Worm (Caenorhabditis elegans): ENCODE measurements around the gene F23H12.3.

F23H12.3 gene

ce11 chrV:12316076-12316475 lies 28.9 kb upstream of the F23H12.3 start:
- TF ChIP-seq mml-1 (tag; optimal IDR thresholded peaks at IDR 0.05), result no peak
- TF ChIP-seq ceh-16 (tag; optimal IDR thresholded peaks at IDR 0.05), result no peak
- no peak for TF ChIP-seq elt-2 (tag; optimal IDR thresholded peaks at IDR 0.05)
- TF ChIP-seq nfya-1 (tag; optimal IDR thresholded peaks at IDR 0.05; ENCODE audit: insufficient read depth), result no peak
- TF ChIP-seq ceh-28 (tag; optimal IDR thresholded peaks at IDR 0.05), result no peak
- no peak for TF ChIP-seq nhr-76 (tag; optimal IDR thresholded peaks at IDR 0.05)
- no peak for TF ChIP-seq egl-27 (tag; optimal IDR thresholded peaks at IDR 0.05)

ce11 chrV:12317080-12317479 lies 27.9 kb upstream of the F23H12.3 start, which contains the start of gene R04F11.3:
Gene R04F11.3 (minus strand): TSS chrV:12317180.
- TF ChIP-seq skn-1 (tag; optimal IDR thresholded peaks at IDR 0.05) (no peak), sea-2 (GFP tag; optimal IDR thresholded peaks at IDR 0.05) (no peak), ama-1 (optimal IDR thresholded peaks at IDR 0.05) (no peak), nhr-25 (tag; optimal IDR thresholded peaks at IDR 0.05) (no peak), ztf-11 (tag; optimal IDR thresholded peaks at IDR 0.05) (no peak), nhr-28 (tag; optimal IDR thresholded peaks at IDR 0.05) (no peak), nhr-12 (tag; optimal IDR thresholded peaks at IDR 0.05) (no peak), ceh-16 (tag; optimal IDR thresholded peaks at IDR 0.05) (no peak), fos-1 (tag; optimal IDR thresholded peaks at IDR 0.05) (no peak), nhr-77 (tag; optimal IDR thresholded peaks at IDR 0.05) (no peak), jun-1 (tag; optimal IDR thresholded peaks at IDR 0.05) (no peak), daf-12 (tag; optimal IDR thresholded peaks at IDR 0.05) (no peak), nhr-76 (tag; optimal IDR thresholded peaks at IDR 0.05) (no peak), lsy-12 (tag; optimal IDR thresholded peaks at IDR 0.05) (no peak), unc-39 (tag; optimal IDR thresholded peaks at IDR 0.05) (no peak), lin-15B (tag; optimal IDR thresholded peaks at IDR 0.05) (no peak), eor-1 (tag; optimal IDR thresholded peaks at IDR 0.05) (no peak)

DNA sequence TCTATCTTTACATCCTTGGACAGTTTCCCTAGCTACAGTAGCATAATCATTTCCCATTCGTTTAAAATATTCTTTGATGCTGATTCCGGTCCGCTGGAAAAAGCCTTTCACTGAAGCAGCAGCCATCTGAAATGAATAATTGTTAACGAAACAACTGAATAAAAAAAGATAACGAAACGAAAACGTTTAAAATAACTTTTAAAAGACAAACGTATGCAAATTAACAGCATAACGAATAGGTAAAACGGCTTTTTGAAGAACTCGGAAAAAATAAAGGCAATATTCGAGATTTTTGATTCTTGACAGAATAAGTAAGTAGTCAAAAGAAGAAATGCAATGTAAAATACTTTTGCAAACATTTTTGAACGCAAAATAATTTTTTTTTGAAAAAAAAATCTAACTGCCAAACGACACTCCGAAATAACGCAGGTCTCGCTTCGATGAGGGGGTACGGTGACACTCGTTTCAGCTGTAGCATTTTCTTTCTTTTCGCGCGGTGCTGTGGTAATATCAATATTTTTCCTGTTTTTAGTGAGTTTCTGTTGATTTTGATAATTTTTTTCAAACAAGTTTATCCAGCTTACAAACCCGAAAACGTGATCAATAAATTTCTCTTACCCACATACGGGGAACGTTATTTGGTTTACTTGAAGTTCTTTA lies 26.9 kb upstream of the F23H12.3 start, which contains the start of the genes R04F11.5 and R04F11.2:
Gene R04F11.5, minus strand, starts transcription at position 126 of the 660 bp plus-strand sequence.
Gene R04F11.2, plus strand, starts transcription at position 488 of the 660 bp plus-strand sequence.
- TF ChIP-seq sea-2 (GFP tag; optimal IDR thresholded peaks at IDR 0.05) (no peak), nhr-237 (tag; optimal IDR thresholded peaks at IDR 0.05) (no peak), unc-39 (tag; optimal IDR thresholded peaks at IDR 0.05) (no peak), ztf-11 (tag; optimal IDR thresholded peaks at IDR 0.05) (no peak), fkh-2 (tag; optimal IDR thresholded peaks at IDR 0.05) (no peak), daf-12 (tag; optimal IDR thresholded peaks at IDR 0.05) (no peak), ceh-82 (tag; optimal IDR thresholded peaks at IDR 0.05) (no peak), ceh-16 (tag; optimal IDR thresholded peaks at IDR 0.05) (no peak), nhr-23 (tag; optimal IDR thresholded peaks at IDR 0.05) (no peak), fkh-10 (GFP tag; optimal IDR thresholded peaks at IDR 0.05) (no peak), skn-1 (tag; optimal IDR thresholded peaks at IDR 0.05) (no peak), ama-1 (optimal IDR thresholded peaks at IDR 0.05) (peak; percentile 51), nhr-43 (tag; optimal IDR thresholded peaks at IDR 0.05; ENCODE audit: poor library complexity, severe bottlenecking) (peak; percentile 14), pha-4 (tag; optimal IDR thresholded peaks at IDR 0.05) (peak; percentile 93), ceh-28 (tag; optimal IDR thresholded peaks at IDR 0.05) (peak; percentile 41), nhr-76 (tag; optimal IDR thresholded peaks at IDR 0.05) (no peak), nhr-11 (tag; optimal IDR thresholded peaks at IDR 0.05) (no peak), hmg-11 (tag; optimal IDR thresholded peaks at IDR 0.05) (peak; percentile 85), R02D3.7 (tag; optimal IDR thresholded peaks at IDR 0.05) (peak; percentile 41), elt-2 (tag; optimal IDR thresholded peaks at IDR 0.05) (peak; percentile 50), pqm-1 (tag; optimal IDR thresholded peaks at IDR 0.05) (no peak), unc-62 (GFP tag; optimal IDR thresholded peaks at IDR 0.05) (no peak), tbx-2 (tag; optimal IDR thresholded peaks at IDR 0.05) (no peak), nhr-28 (tag; optimal IDR thresholded peaks at IDR 0.05) (no peak), lsy-12 (tag; optimal IDR thresholded peaks at IDR 0.05) (no peak), lin-15B (tag; optimal IDR thresholded peaks at IDR 0.05) (peak; percentile 86), aly-2 (tag; optimal IDR thresholded peaks at IDR 0.05) (no peak), nhr-77 (tag; optimal IDR thresholded peaks at IDR 0.05) (no peak), ceh-9 (tag; optimal IDR thresholded peaks at IDR 0.05) (no peak), zag-1 (tag; optimal IDR thresholded peaks at IDR 0.05) (no peak), ZK546.5 (tag; optimal IDR thresholded peaks at IDR 0.05) (no peak), egl-5 (tag; optimal IDR thresholded peaks at IDR 0.05) (peak; percentile 90), nhr-25 (tag; optimal IDR thresholded peaks at IDR 0.05) (peak; percentile 80), ztf-4 (tag; optimal IDR thresholded peaks at IDR 0.05) (no peak), elt-3 (tag; optimal IDR thresholded peaks at IDR 0.05) (no peak), egl-27 (tag; optimal IDR thresholded peaks at IDR 0.05) (no peak), elt-1 (tag; optimal IDR thresholded peaks at IDR 0.05) (peak; percentile 45), snpc-4 (tag; optimal IDR thresholded peaks at IDR 0.05) (peak; percentile 81), mml-1 (tag; optimal IDR thresholded peaks at IDR 0.05) (no peak), jun-1 (tag; optimal IDR thresholded peaks at IDR 0.05) (no peak), fos-1 (tag; optimal IDR thresholded peaks at IDR 0.05) (no peak), lin-39 (tag; optimal IDR thresholded peaks at IDR 0.05) (peak; percentile 79), mdl-1 (tag; optimal IDR thresholded peaks at IDR 0.05) (no peak), nfya-1 (tag; optimal IDR thresholded peaks at IDR 0.05; ENCODE audit: insufficient read depth) (peak; percentile 94), nhr-67 (tag; optimal IDR thresholded peaks at IDR 0.05) (no peak)

Measured in whole organism, L3 larva.